Worm (Caenorhabditis elegans): ENCODE results near the gene K10D11.2.

ce11 chrIV:13029674-13030466, 51.1 kb downstream of the K10D11.2 start:
- no peak for TF ChIP-seq dmd-4 (tag; optimal IDR thresholded peaks at IDR 0.05; ENCODE audit: borderline replicate concordance)
- no peak for TF ChIP-seq elt-4 (tag; optimal IDR thresholded peaks at IDR 0.05)
- TF ChIP-seq pqm-1 (tag; optimal IDR thresholded peaks at IDR 0.05) = no peak
- no peak for TF ChIP-seq ama-1 (optimal IDR thresholded peaks at IDR 0.05)
- no peak for TF ChIP-seq nhr-11 (tag; optimal IDR thresholded peaks at IDR 0.05)
- peak; percentile 1 for TF ChIP-seq elt-2 (tag; optimal IDR thresholded peaks at IDR 0.05)
- no peak for TF ChIP-seq fkh-10 (GFP tag; optimal IDR thresholded peaks at IDR 0.05)
- no peak for TF ChIP-seq C38D4.7 (GFP tag; optimal IDR thresholded peaks at IDR 0.05)
- no peak for TF ChIP-seq K02D7.2 (tag; optimal IDR thresholded peaks at IDR 0.05)
